Fruit fly (Drosophila melanogaster) whole organism, embryonic: ENCODE data around the gene CSN5.

ENCODE experiments used
- Antp ChIP-seq: fragments of 200-800 bp; sonication (Bioruptor generic); optimal IDR thresholded peaks from 3 replicates; lab custom pipeline; 2016; ENCODE audit warnings: missing biosample characterization, missing genetic modification characterization
- BtbVII ChIP-seq: fragments of 200-800 bp; sonication (Bioruptor generic); optimal IDR thresholded peaks from 3 replicates; lab custom pipeline; 2017; ENCODE audit warnings: missing biosample characterization, mild to moderate bottlenecking, missing genetic modification characterization
- CG17359 ChIP-seq: fragments of 200-800 bp; sonication (Bioruptor generic); optimal IDR thresholded peaks from 3 replicates; lab custom pipeline; 2018; ENCODE audit warnings: missing biosample characterization, mild to moderate bottlenecking, missing genetic modification characterization, moderate library complexity
- CG7556 ChIP-seq: fragments of 200-800 bp; sonication (Bioruptor generic); optimal IDR thresholded peaks from 2 replicates; lab custom pipeline; 2017; ENCODE audit warnings: missing biosample characterization, mild to moderate bottlenecking, missing genetic modification characterization
- HLH4C ChIP-seq: fragments of 200-800 bp; sonication (Bioruptor generic); IDR thresholded peaks from 3 replicates; pipeline ENCODE4 v1.3.6; 2022; ENCODE audit warnings: missing biosample characterization, missing genetic modification characterization; ENCODE audit not compliant: partially characterized antibody
- NC2β ChIP-seq: fragments of 200-800 bp; sonication (Bioruptor generic); optimal IDR thresholded peaks from 2 replicates; lab custom pipeline; 2016; ENCODE audit warnings: missing biosample characterization, missing genetic modification characterization
- lola ChIP-seq, 3 experiments: fragments of >200 bp in 2 of 3; fragments of 200-800 bp in 1 of 3; sonication (Bioruptor generic) in 1 of 3; optimal IDR thresholded peaks; 2 replicates each; lab custom pipeline; 2017 to 2019; ENCODE audit warnings: missing biosample characterization in 3 of 3, missing genetic modification characterization in 3 of 3, mild to moderate bottlenecking in 1 of 3, moderate library complexity in 1 of 3
- unpg ChIP-seq: fragments of 200-800 bp; sonication (Bioruptor generic); optimal IDR thresholded peaks from 3 replicates; lab custom pipeline; 2018; ENCODE audit warnings: missing biosample characterization, mild to moderate bottlenecking, missing genetic modification characterization, moderate library complexity
- vnd ChIP-seq: fragments of 200-800 bp; sonication (Bioruptor generic); IDR thresholded peaks from 3 replicates; pipeline ENCODE4 v1.3.6; 2022; ENCODE audit warnings: missing biosample characterization, missing genetic modification characterization; ENCODE audit not compliant: partially characterized antibody

DNA sequence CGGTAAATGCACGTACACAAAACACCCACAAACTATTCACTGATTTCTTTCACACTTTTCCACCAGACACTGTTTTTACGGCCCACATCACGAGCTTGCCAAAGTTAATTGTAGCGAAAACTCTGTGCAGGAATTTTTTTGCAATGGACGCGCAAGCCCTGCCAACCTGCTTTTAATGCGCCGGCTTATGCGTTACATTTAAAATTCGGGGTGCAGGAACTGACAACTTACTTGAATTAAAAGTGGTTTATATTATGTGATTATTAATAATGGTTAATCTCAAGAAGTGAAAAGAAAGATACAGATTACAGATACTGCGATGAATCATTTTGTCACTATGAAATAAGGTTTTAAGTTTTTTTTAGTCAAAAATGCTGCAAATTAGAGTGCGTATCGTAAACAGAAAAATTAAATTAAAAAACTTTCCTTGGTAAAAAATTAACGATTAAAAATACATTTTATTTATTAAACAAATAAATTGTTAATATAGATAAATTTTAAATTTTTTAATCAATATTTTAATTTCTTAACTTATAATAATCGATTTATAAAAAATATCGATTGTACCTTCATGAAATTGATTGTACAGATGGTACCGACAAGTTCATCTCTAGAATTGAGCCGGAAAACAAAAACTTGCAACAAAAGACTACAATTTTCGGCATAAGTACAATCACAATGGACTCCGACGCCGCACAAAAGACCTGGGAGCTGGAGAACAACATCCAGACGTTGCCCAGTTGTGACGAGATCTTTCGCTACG lies at the start of gene CSN5, which contains the start of gene CG42232:
- TF ChIP-seq lola (GFP tag; optimal IDR thresholded peaks at IDR 0.05; lab: Kevin White, UChicago) (peak in 1 of 3 experiments; percentile 62), vnd (no peak), CG17359 (tag; lab: Kevin White, UChicago) (no peak), Antp (no peak), BtbVII (GFP tag; lab: Kevin White, UChicago) (no peak), CG7556 (GFP tag; lab: Kevin White, UChicago) (no peak), unpg (GFP tag; lab: Kevin White, UChicago) (no peak), NC2β (peak; percentile 40), HLH4C (GFP tag; lab: Robert Waterston, UW) (0 out of 3 replicates have a peak, but pooled peaks have one; percentile 43)
